Worm (Caenorhabditis elegans): ENCODE data around the gene dib-1.
"Not testable (repeated sequence)": the region's sequence is repeated elsewhere in the genome, so short reads cannot be mapped to it uniquely, and the experiment has no call there.

The dib-1 gene

ce11 chrIV:2855056-2855752 lies 35.5 kb upstream of the dib-1 start (continued):
- TF ChIP-seq php-3 (GFP tag; IDR thresholded peaks at IDR 0.05): peak; percentile 100
- TF ChIP-seq nhr-102 (tag; optimal IDR thresholded peaks at IDR 0.05): peak; percentile 46
- TF ChIP-seq snpc-4 (tag; optimal IDR thresholded peaks at IDR 0.05): no peak

ce11 chrIV:2858734-2859133 lies 31.9 kb upstream of the dib-1 start:
- TF ChIP-seq fkh-10 (GFP tag; optimal IDR thresholded peaks at IDR 0.05) (peak; percentile 85), egl-43 (GFP tag; IDR thresholded peaks at IDR 0.05) (no peak), zip-11 (GFP tag; IDR thresholded peaks at IDR 0.05) (no peak), nhr-10 (tag; optimal IDR thresholded peaks at IDR 0.05) (no peak), ctbp-1 (GFP tag; IDR thresholded peaks at IDR 0.05) (peak; percentile 40; the same call in 1 of the 2 replicates), ces-1 (GFP tag; optimal IDR thresholded peaks at IDR 0.05) (peak; percentile 44)

ce11 chrIV:2864743-2865142 lies 25.9 kb upstream of the dib-1 start, which contains the start of gene Y54G2A.16:
Gene Y54G2A.16 (minus strand): TSS chrIV:2864843.
- TF ChIP-seq nhr-237 (tag; optimal IDR thresholded peaks at IDR 0.05) (no peak), ama-1 (optimal IDR thresholded peaks at IDR 0.05) (no peak), fkh-10 (GFP tag; optimal IDR thresholded peaks at IDR 0.05) (no peak), hlh-11 (tag; optimal IDR thresholded peaks at IDR 0.05) (no peak), hif-1 (tag; optimal IDR thresholded peaks at IDR 0.05) (no peak), daf-19 (GFP tag; conservative IDR thresholded peaks at IDR 0.05) (no peak), jun-1 (tag; optimal IDR thresholded peaks at IDR 0.05) (no peak), tag-97 (GFP tag; IDR thresholded peaks at IDR 0.05) (no peak), set-16 (GFP tag; IDR thresholded peaks at IDR 0.05) (no peak), nhr-76 (tag; optimal IDR thresholded peaks at IDR 0.05) (no peak), nhr-48 (tag; optimal IDR thresholded peaks at IDR 0.05) (no peak), lim-7 (GFP tag; IDR thresholded peaks at IDR 0.05) (no peak), mxl-2 (GFP tag; conservative IDR thresholded peaks at IDR 0.05) (no peak), zag-1 (tag; optimal IDR thresholded peaks at IDR 0.05) (no peak), aha-1 (tag) (no peak), lin-39 (tag; optimal IDR thresholded peaks at IDR 0.05) (no peak), lin-29 (GFP tag; IDR thresholded peaks at IDR 0.05) (no peak), ctbp-1 (GFP tag; IDR thresholded peaks at IDR 0.05) (no peak), cey-2 (tag; optimal IDR thresholded peaks at IDR 0.05; ENCODE audit: borderline replicate concordance, insufficient read depth) (no peak)

ce11 chrIV:2884134-2884533 lies 6.5 kb upstream of the dib-1 start:
- TF ChIP-seq aha-1 (tag) (peak; percentile 19), set-16 (GFP tag; IDR thresholded peaks at IDR 0.05) (0 out of 2 replicates have a peak, but pooled peaks have one; percentile 9), unc-62 (GFP tag; optimal IDR thresholded peaks at IDR 0.05 in 1 of 2) (peak in 1 of 2 experiments; percentile 93)
- not testable (repeated sequence) for TF ChIP-seq unc-62 (tag; optimal IDR thresholded peaks at IDR 0.05)

ce11 chrIV:2885260-2885659 lies 5.4 kb upstream of the dib-1 start:
- TF ChIP-seq fos-1 (tag; optimal IDR thresholded peaks at IDR 0.05): no peak
- TF ChIP-seq zfp-3 (GFP tag; conservative IDR thresholded peaks at IDR 0.05): no peak
- TF ChIP-seq mep-1 (tag; optimal IDR thresholded peaks at IDR 0.05): no peak
- no peak for TF ChIP-seq nhr-6 (tag; optimal IDR thresholded peaks at IDR 0.05)
- no peak for TF ChIP-seq Y105C5A.15 (GFP tag; IDR thresholded peaks at IDR 0.05)
- TF ChIP-seq spr-1 (tag; optimal IDR thresholded peaks at IDR 0.05): no peak

Measured in whole organism, L4 larva.